Worm (Caenorhabditis elegans) whole organism, late embryonic: ENCODE measurements around the gene F28E10.1.

Experiments
- C08G9.2 ChIP-seq: sonication (generic microtip); optimal IDR thresholded peaks from 2 replicates; lab custom pipeline; 2016; ENCODE audit warnings: mild to moderate bottlenecking, missing genetic modification characterization, moderate library complexity, missing compliant biosample characterization
- F13H6.1 ChIP-seq: sonication (generic microtip); optimal IDR thresholded peaks from 2 replicates; lab custom pipeline; 2016; ENCODE audit warnings: missing genetic modification characterization, missing compliant biosample characterization
- K02D7.2 ChIP-seq: sonication (generic microtip); optimal IDR thresholded peaks from 2 replicates; lab custom pipeline; 2017; ENCODE audit warnings: mild to moderate bottlenecking, missing genetic modification characterization, missing compliant biosample characterization
- K09A11.1 ChIP-seq: sonication (generic microtip); optimal IDR thresholded peaks from 2 replicates; lab custom pipeline; 2017; ENCODE audit warnings: antibody characterized with exemption, mild to moderate bottlenecking, missing genetic modification characterization, missing compliant biosample characterization; ENCODE audit not compliant: insufficient read depth
- T23F11.4 ChIP-seq: fragments of 200-800 bp; sonication (Bioruptor generic); optimal IDR thresholded peaks from 2 replicates; lab custom pipeline; 2018; ENCODE audit warnings: mild to moderate bottlenecking, missing genetic modification characterization, missing compliant biosample characterization
- ahr-1 ChIP-seq: sonication (generic microtip); optimal IDR thresholded peaks from 2 replicates; lab custom pipeline; 2016; ENCODE audit warnings: missing genetic modification characterization, missing compliant biosample characterization
- ama-1 ChIP-seq: fragments of 150-350 bp; optimal IDR thresholded peaks from 2 replicates; lab custom pipeline; 2014
- ceh-14 ChIP-seq: sonication (generic microtip); optimal IDR thresholded peaks from 2 replicates; lab custom pipeline; 2016; ENCODE audit warnings: missing genotype, missing genetic modification characterization, missing compliant biosample characterization
- ceh-18 ChIP-seq: sonication (generic microtip); optimal IDR thresholded peaks from 2 replicates; lab custom pipeline; 2016; ENCODE audit warnings: missing genetic modification characterization, missing compliant biosample characterization
- ceh-19 ChIP-seq: fragments of 200-800 bp; sonication (Bioruptor generic); optimal IDR thresholded peaks from 2 replicates; lab custom pipeline; 2018; ENCODE audit warnings: mild to moderate bottlenecking, missing genetic modification characterization, missing compliant biosample characterization
- ceh-22 ChIP-seq: sonication (generic microtip); optimal IDR thresholded peaks from 2 replicates; lab custom pipeline; 2017; ENCODE audit warnings: missing biosample characterization, missing genetic modification characterization
- ceh-24 ChIP-seq: sonication (generic microtip); optimal IDR thresholded peaks from 2 replicates; lab custom pipeline; 2016; ENCODE audit warnings: mild to moderate bottlenecking, missing genetic modification characterization, missing compliant biosample characterization
- ceh-34 ChIP-seq: sonication (generic microtip); optimal IDR thresholded peaks from 2 replicates; lab custom pipeline; 2016; ENCODE audit warnings: mild to moderate bottlenecking, missing genetic modification characterization, missing compliant biosample characterization
- ceh-45 ChIP-seq: fragments of 200-800 bp; sonication (Bioruptor generic); IDR thresholded peaks from 2 replicates; pipeline ENCODE4 v1.3.6; 2022; ENCODE audit warnings: missing genetic modification reagents, missing genetic modification characterization, missing compliant biosample characterization
- ceh-48 ChIP-seq: sonication (generic microtip); optimal IDR thresholded peaks from 2 replicates; lab custom pipeline; 2016; ENCODE audit warnings: missing genetic modification characterization, inconsistent platforms, missing compliant biosample characterization
- dmd-4 ChIP-seq: sonication (generic microtip); optimal IDR thresholded peaks from 2 replicates; lab custom pipeline; 2016; ENCODE audit warnings: borderline replicate concordance, missing genetic modification characterization, missing compliant biosample characterization
- dve-1 ChIP-seq: sonication (generic microtip); optimal IDR thresholded peaks from 2 replicates; lab custom pipeline; 2017; ENCODE audit warnings: antibody characterized with exemption, mild to moderate bottlenecking, missing genetic modification characterization, missing compliant biosample characterization
- elt-4 ChIP-seq: sonication (generic microtip); optimal IDR thresholded peaks from 2 replicates; lab custom pipeline; 2016; ENCODE audit warnings: missing genetic modification characterization, missing compliant biosample characterization
- eyg-1 ChIP-seq: sonication (generic microtip); optimal IDR thresholded peaks from 2 replicates; lab custom pipeline; 2016; ENCODE audit warnings: missing genotype, missing genetic modification characterization, missing compliant biosample characterization
- fax-1 ChIP-seq: sonication (generic microtip); optimal IDR thresholded peaks from 2 replicates; lab custom pipeline; 2016; ENCODE audit warnings: missing genotype, missing genetic modification characterization, missing compliant biosample characterization
- fkh-10 ChIP-seq: fragments of 150-350 bp; optimal IDR thresholded peaks from 2 replicates; lab custom pipeline; 2014; ENCODE audit warnings: missing biosample characterization, missing genetic modification reagents, missing genetic modification characterization
- fkh-6 ChIP-seq: sonication (generic microtip); optimal IDR thresholded peaks from 2 replicates; lab custom pipeline; 2016; ENCODE audit warnings: missing genetic modification characterization, missing compliant biosample characterization
- gmeb-2 ChIP-seq: sonication (generic microtip); optimal IDR thresholded peaks from 2 replicates; lab custom pipeline; 2016; ENCODE audit warnings: missing genetic modification characterization, inconsistent platforms, missing compliant biosample characterization
- hlh-15 ChIP-seq: sonication (generic microtip); optimal IDR thresholded peaks from 2 replicates; lab custom pipeline; 2016; ENCODE audit warnings: missing genetic modification characterization, missing compliant biosample characterization
- hlh-30 ChIP-seq: sonication (generic microtip); optimal IDR thresholded peaks from 2 replicates; lab custom pipeline; 2017; ENCODE audit warnings: antibody characterized with exemption, missing genetic modification characterization, missing compliant biosample characterization; ENCODE audit not compliant: insufficient read depth
- hlh-6 ChIP-seq: sonication (generic microtip); optimal IDR thresholded peaks from 2 replicates; lab custom pipeline; 2016; ENCODE audit warnings: missing genotype, missing genetic modification characterization, missing compliant biosample characterization
- hlh-8 ChIP-seq: sonication (generic microtip); optimal IDR thresholded peaks from 2 replicates; lab custom pipeline; 2016; ENCODE audit warnings: missing genotype, missing genetic modification characterization, missing compliant biosample characterization
- lim-6 ChIP-seq: sonication (generic microtip); optimal IDR thresholded peaks from 2 replicates; lab custom pipeline; 2016; ENCODE audit warnings: missing genetic modification characterization, missing compliant biosample characterization
- nhr-11 ChIP-seq: fragments of 150-350 bp; optimal IDR thresholded peaks from 2 replicates; lab custom pipeline; 2014; ENCODE audit warnings: missing biosample characterization, missing genetic modification characterization
- odd-2 ChIP-seq: sonication (generic microtip); optimal IDR thresholded peaks from 2 replicates; lab custom pipeline; 2017; ENCODE audit warnings: antibody characterized with exemption, mild to moderate bottlenecking, missing genetic modification characterization, missing compliant biosample characterization
- pax-1 ChIP-seq: fragments of 150-350 bp; optimal IDR thresholded peaks from 2 replicates; lab custom pipeline; 2014; ENCODE audit warnings: missing biosample characterization, missing genetic modification characterization
- pqm-1 ChIP-seq: sonication (generic microtip); optimal IDR thresholded peaks from 2 replicates; lab custom pipeline; 2016; ENCODE audit warnings: missing genetic modification characterization, missing compliant biosample characterization
- ref-2 ChIP-seq: sonication (generic microtip); optimal IDR thresholded peaks from 2 replicates; lab custom pipeline; 2016; ENCODE audit warnings: missing genetic modification characterization, missing compliant biosample characterization
- rnt-1 ChIP-seq: sonication (generic microtip); optimal IDR thresholded peaks from 2 replicates; lab custom pipeline; 2016; ENCODE audit warnings: missing genetic modification characterization, missing compliant biosample characterization
- sox-2 ChIP-seq: fragments of 200-800 bp; sonication (Bioruptor generic); IDR thresholded peaks from 2 replicates; pipeline ENCODE4 v1.3.6; 2022; ENCODE audit warnings: missing genetic modification reagents, missing genetic modification characterization, missing compliant biosample characterization
- sox-4 ChIP-seq: sonication (generic microtip); optimal IDR thresholded peaks from 2 replicates; lab custom pipeline; 2017; ENCODE audit warnings: mild to moderate bottlenecking, missing genetic modification characterization, inconsistent platforms, missing compliant biosample characterization
- tbx-7 ChIP-seq: sonication (generic microtip); optimal IDR thresholded peaks from 2 replicates; lab custom pipeline; 2016; ENCODE audit warnings: missing genotype, missing genetic modification characterization, missing compliant biosample characterization
- unc-55 ChIP-seq: sonication (generic microtip); optimal IDR thresholded peaks from 2 replicates; lab custom pipeline; 2017; ENCODE audit warnings: missing biosample characterization, missing genetic modification reagents, missing genetic modification characterization
- ztf-16 ChIP-seq: sonication (generic microtip); optimal IDR thresholded peaks from 2 replicates; lab custom pipeline; 2017; ENCODE audit warnings: missing genetic modification characterization, missing compliant biosample characterization

The F28E10.1 gene

ce11 chrIV:4557130-4557529 is 11.5 kb upstream of the F28E10.1 start:
- no peak for TF ChIP-seq ceh-18 (tag; lab: Kevin White, UChicago)
- TF ChIP-seq tbx-7 (tag; lab: Kevin White, UChicago): no peak
- TF ChIP-seq hlh-30 (tag; lab: Kevin White, UChicago): no peak
- no peak for TF ChIP-seq ceh-14 (tag; lab: Kevin White, UChicago)
- TF ChIP-seq fkh-10 (GFP tag; lab: Kevin White, UChicago): no peak
- no peak for TF ChIP-seq ref-2 (tag; lab: Kevin White, UChicago)
- no peak for TF ChIP-seq F13H6.1 (tag; lab: Kevin White, UChicago)
- TF ChIP-seq sox-4 (tag; lab: Kevin White, UChicago): no peak
- no peak for TF ChIP-seq ahr-1 (tag; lab: Kevin White, UChicago)
- no peak for TF ChIP-seq fkh-6 (tag; lab: Kevin White, UChicago)
- TF ChIP-seq elt-4 (tag; lab: Kevin White, UChicago): no peak

ce11 chrIV:4557731-4558130 is 10.9 kb upstream of the F28E10.1 start:
- no peak for TF ChIP-seq hlh-15

- TF ChIP-seq fax-1: no peak
- no peak for TF ChIP-seq sox-4 (tag; lab: Kevin White, UChicago)
- TF ChIP-seq ceh-22 (tag; lab: Kevin White, UChicago): no peak
- no peak for TF ChIP-seq K09A11.1 (tag; lab: Kevin White, UChicago)
- TF ChIP-seq lim-6 (tag; lab: Kevin White, UChicago): no peak
- TF ChIP-seq K02D7.2 (tag; lab: Kevin White, UChicago): no peak
- no peak for TF ChIP-seq ceh-24
- TF ChIP-seq ceh-34 (tag; lab: Kevin White, UChicago): no peak
- no peak for TF ChIP-seq tbx-7 (tag; lab: Kevin White, UChicago)
- no peak for TF ChIP-seq ceh-45 (GFP tag; lab: Robert Waterston, UW)
- TF ChIP-seq hlh-8 (tag; lab: Kevin White, UChicago): no peak
- TF ChIP-seq ama-1 (lab: Kevin White, UChicago): no peak
- no peak for TF ChIP-seq T23F11.4
- TF ChIP-seq ztf-16: no peak
Observed at ce11 chrIV:4559160-4559559, 9.5 kb upstream of the F28E10.1 start.

ce11 chrIV:4562599-4563116 is 6.0 kb upstream of the F28E10.1 start, which contains the start of gene igeg-1:
Gene igeg-1, plus strand, starts transcription at chrIV:4562649.
- no peak for TF ChIP-seq unc-55 (GFP tag; lab: Kevin White, UChicago)

ce11 chrIV:4564541-4564940 is 4.1 kb upstream of the F28E10.1 start:
- no peak for TF ChIP-seq nhr-11 (tag; lab: Kevin White, UChicago)
- TF ChIP-seq ahr-1 (tag; lab: Kevin White, UChicago): no peak
- TF ChIP-seq T23F11.4: no peak
- TF ChIP-seq odd-2 (tag; lab: Kevin White, UChicago): no peak
- TF ChIP-seq dmd-4 (tag; lab: Kevin White, UChicago): no peak
- no peak for TF ChIP-seq C08G9.2
- no peak for TF ChIP-seq gmeb-2 (tag; lab: Kevin White, UChicago)
- TF ChIP-seq pax-1 (tag; lab: Kevin White, UChicago): no peak
- no peak for TF ChIP-seq sox-2 (GFP tag; lab: Robert Waterston, UW)
- TF ChIP-seq dve-1 (tag; lab: Kevin White, UChicago): no peak

- no peak for TF ChIP-seq rnt-1 (tag; lab: Kevin White, UChicago)
- TF ChIP-seq ahr-1 (tag; lab: Kevin White, UChicago): no peak
- TF ChIP-seq K02D7.2 (tag; lab: Kevin White, UChicago): no peak
- TF ChIP-seq hlh-30 (tag; lab: Kevin White, UChicago): no peak
- no peak for TF ChIP-seq ceh-18 (tag; lab: Kevin White, UChicago)
- no peak for TF ChIP-seq hlh-6
- TF ChIP-seq ceh-19 (GFP tag; lab: Kevin White, UChicago): no peak
- TF ChIP-seq C08G9.2: no peak
- TF ChIP-seq sox-4 (tag; lab: Kevin White, UChicago): no peak
- TF ChIP-seq hlh-8 (tag; lab: Kevin White, UChicago): no peak
- no peak for TF ChIP-seq ceh-48
- TF ChIP-seq eyg-1 (tag; lab: Kevin White, UChicago): no peak
- no peak for TF ChIP-seq ceh-22 (tag; lab: Kevin White, UChicago)
- TF ChIP-seq hlh-15: no peak
- TF ChIP-seq pqm-1 (tag; lab: Kevin White, UChicago): no peak
- no peak for TF ChIP-seq ama-1 (lab: Kevin White, UChicago)
Observed at ce11 chrIV:4565882-4566281, 2.8 kb upstream of the F28E10.1 start.
